Worm (Caenorhabditis elegans) whole organism, L4/young adult: ENCODE results near the gene F46F5.13.

ENCODE experiments used
- W03F9.2 ChIP-seq: fragments of 150-350 bp; optimal IDR thresholded peaks from 2 replicates; lab custom pipeline; 2014; ENCODE audit warnings: missing biosample characterization, missing genetic modification characterization
- dao-5 ChIP-seq: sonication (generic microtip); optimal IDR thresholded peaks from 2 replicates; lab custom pipeline; 2016; ENCODE audit warnings: missing genotype, missing genetic modification characterization, moderate library complexity, missing compliant biosample characterization
- him-1 ChIP-seq: sonication (generic microtip); optimal IDR thresholded peaks from 2 replicates; lab custom pipeline; 2016; ENCODE audit warnings: missing genotype, missing genetic modification reagents, missing genetic modification characterization, missing compliant biosample characterization

DNA sequence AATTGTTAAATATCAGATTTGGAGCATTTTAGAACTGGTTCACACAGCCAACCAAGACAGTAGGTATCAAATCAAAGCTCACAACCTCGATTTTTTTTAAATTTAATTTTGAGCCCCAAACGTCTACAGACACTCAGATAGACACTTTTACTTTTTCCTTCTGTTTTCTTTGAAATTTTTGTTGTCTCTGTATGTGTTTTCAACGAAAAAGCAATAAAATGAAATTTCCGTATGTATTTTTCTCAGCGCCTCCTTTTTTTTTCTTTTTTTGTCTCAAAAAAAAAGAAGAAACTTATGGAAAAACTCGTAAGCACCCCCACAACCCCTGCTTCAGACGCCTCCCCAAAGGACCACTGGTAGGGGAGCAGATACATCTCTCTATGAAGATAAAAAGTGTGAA lies 29.3 kb upstream of the F46F5.13 start:
- TF ChIP-seq dao-5 (tag; lab: Kevin White, UChicago): no peak
- TF ChIP-seq him-1 (tag; lab: Kevin White, UChicago): no peak
- no peak for TF ChIP-seq W03F9.2 (tag; lab: Kevin White, UChicago)
